Fruit fly (Drosophila melanogaster): Measurements from ENCODE around the gene Kaz.

The Kaz gene

DNA sequence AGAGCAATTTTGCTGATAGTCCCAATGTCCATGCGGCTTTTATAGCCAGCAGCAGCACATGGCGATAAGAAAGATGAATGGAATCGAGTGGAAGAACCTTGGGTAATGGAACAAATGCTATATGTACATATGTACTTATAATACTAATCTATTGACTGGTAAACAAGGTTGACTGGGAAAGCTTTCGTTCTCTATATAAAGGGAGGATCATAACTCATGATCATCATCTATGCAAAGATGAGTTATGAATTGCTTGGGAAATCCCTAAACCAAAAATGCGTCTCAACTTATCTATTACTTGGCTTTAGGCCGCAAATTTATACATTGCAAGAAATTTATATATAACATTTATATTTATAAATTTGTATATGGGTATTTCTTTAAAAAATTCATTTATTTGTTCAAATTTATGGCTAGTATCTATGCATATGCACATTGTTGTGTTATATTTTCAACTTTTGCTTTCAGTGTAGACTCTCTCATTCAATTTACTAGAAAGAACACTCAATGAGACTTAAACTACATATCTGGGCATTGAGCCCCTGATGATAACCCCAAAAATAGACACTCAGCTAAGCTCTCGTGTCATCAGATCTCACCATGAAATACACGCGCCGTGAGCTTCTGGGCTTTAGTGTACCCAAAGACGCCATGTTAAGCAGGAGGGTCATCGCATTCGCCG, 35.1 kb upstream of the Kaz start, which contains the start of the genes Srg1 and Elal (continued):
- TF ChIP-seq H15 (GFP tag; IDR thresholded peaks at IDR 0.05) = no peak
- no peak for TF ChIP-seq Fer1 (GFP tag; optimal IDR thresholded peaks at IDR 0.05)
- TF ChIP-seq chif (GFP tag; optimal IDR thresholded peaks at IDR 0.05) = no peak
- TF ChIP-seq cas (GFP tag; IDR thresholded peaks at IDR 0.05) = no peak
- peak; percentile 44 for TF ChIP-seq CG12391 (tag; optimal IDR thresholded peaks at IDR 0.05)
- TF ChIP-seq shn (GFP tag; optimal IDR thresholded peaks at IDR 0.05) = no peak
- no peak for TF ChIP-seq CG11696 (GFP tag; IDR thresholded peaks at IDR 0.05)
- peak; percentile 63 for TF ChIP-seq Med (GFP tag)
- no peak for TF ChIP-seq CG8281 (tag; optimal IDR thresholded peaks at IDR 0.05)
- TF ChIP-seq pzg (GFP tag; optimal IDR thresholded peaks at IDR 0.05) = no peak
- no peak for TF ChIP-seq sens-2 (GFP tag; IDR thresholded peaks at IDR 0.05)
- peak; percentile 14 for TF ChIP-seq Hmr (GFP tag; optimal IDR thresholded peaks at IDR 0.05)

DNA sequence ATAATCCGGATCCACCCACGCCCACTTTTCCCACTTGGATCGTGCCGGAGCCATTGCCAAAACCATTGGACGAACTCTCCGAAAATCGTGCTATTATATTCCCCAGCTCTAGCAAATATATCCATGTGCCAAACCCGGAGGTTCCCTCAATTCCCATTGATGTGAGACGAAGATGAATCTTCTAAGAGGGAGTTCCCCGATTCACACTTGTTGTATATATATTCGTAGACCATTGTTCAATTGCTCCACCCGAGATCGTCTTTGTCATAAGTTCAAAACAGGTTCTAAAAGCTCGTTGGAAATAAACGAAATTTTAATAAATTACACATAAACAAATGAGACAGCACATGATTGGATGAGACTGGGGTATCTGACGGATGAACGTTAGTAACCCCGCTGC, 34.1 kb upstream of the Kaz start:
- TF ChIP-seq Lhr (GFP tag; optimal IDR thresholded peaks at IDR 0.05) (no peak), sens (GFP tag) (peak; percentile 1)

DNA sequence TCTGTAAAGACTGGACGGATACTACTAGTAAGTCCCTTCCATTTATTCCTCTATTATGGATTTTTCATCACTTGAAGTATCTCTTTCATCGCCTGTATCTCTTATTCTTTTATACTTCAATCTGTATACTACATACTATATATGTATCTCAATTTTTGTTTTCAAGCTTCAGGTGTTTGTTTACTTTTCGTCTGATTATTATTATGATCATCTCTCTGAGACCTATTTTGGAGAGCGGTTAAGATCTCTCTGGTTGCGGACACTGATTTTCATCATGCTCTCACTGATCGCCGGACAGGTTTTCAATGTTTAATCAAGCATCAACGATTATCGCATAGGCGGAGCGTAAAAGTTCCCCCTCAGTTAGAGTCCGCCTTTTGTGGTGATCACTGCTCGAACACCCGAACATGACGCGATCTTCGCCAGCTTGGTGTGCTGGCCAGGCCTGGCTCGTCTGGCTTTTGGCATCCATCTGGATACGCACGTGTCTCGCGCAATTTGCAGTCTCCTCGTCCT, 32.9 kb upstream of the Kaz start, which contains the start of gene CG7016:
Gene CG7016, plus strand, starts transcription at position 358 of the 516 bp plus-strand sequence.
- TF ChIP-seq CG12071 (GFP tag; optimal IDR thresholded peaks at IDR 0.05) = no peak
- peak; percentile 42 to 63 for TF ChIP-seq Trl (optimal IDR thresholded peaks at IDR 0.05)
- TF ChIP-seq Trl (GFP tag; optimal IDR thresholded peaks at IDR 0.05) = no peak
- TF ChIP-seq Hr39 (optimal IDR thresholded peaks at IDR 0.05) = no peak
- TF ChIP-seq CTCF (GFP tag; optimal IDR thresholded peaks at IDR 0.05) = no peak
- TF ChIP-seq gt (GFP tag; IDR thresholded peaks at IDR 0.05) = no peak
- no peak for TF ChIP-seq CG7839 (tag; optimal IDR thresholded peaks at IDR 0.05)
- no peak for TF ChIP-seq lov (optimal IDR thresholded peaks at IDR 0.05)
- no peak for TF ChIP-seq lov (GFP tag; IDR thresholded peaks at IDR 0.05)
- TF ChIP-seq en (GFP tag; optimal IDR thresholded peaks at IDR 0.05) = no peak
- no peak for TF ChIP-seq CG9215 (GFP tag; IDR thresholded peaks at IDR 0.05)
- TF ChIP-seq exex (tag; optimal IDR thresholded peaks at IDR 0.05) = no peak
- TF ChIP-seq CG13894 (tag; optimal IDR thresholded peaks at IDR 0.05) = peak; percentile 79
- 0 out of 2 replicates have a peak, but pooled peaks have one; percentile 2 for TF ChIP-seq vvl (GFP tag; IDR thresholded peaks at IDR 0.05)
- no peak for TF ChIP-seq PHDP (tag; optimal IDR thresholded peaks at IDR 0.05)
- no peak for TF ChIP-seq chm (GFP tag; IDR thresholded peaks at IDR 0.05)
- no peak for TF ChIP-seq CG10565 (GFP tag; optimal IDR thresholded peaks at IDR 0.05)
- no peak for TF ChIP-seq trem (tag; optimal IDR thresholded peaks at IDR 0.05)
- TF ChIP-seq CG34422 (GFP tag; IDR thresholded peaks at IDR 0.05) = peak; percentile 12; the same call in 1 of the 3 replicates
- no peak for TF ChIP-seq HLH4C (GFP tag; IDR thresholded peaks at IDR 0.05; ENCODE audit: partially characterized antibody)
- no peak for TF ChIP-seq gcm2 (GFP tag; optimal IDR thresholded peaks at IDR 0.05)
- no peak for TF ChIP-seq CG10462 (GFP tag; optimal IDR thresholded peaks at IDR 0.05)
- no peak for TF ChIP-seq CG12236 (GFP tag; optimal IDR thresholded peaks at IDR 0.05)
- TF ChIP-seq CG17802 (tag; optimal IDR thresholded peaks at IDR 0.05) = no peak
- TF ChIP-seq CG34376 (GFP tag; optimal IDR thresholded peaks at IDR 0.05) = peak; percentile 62
- TF ChIP-seq BEAF-32 (GFP tag; optimal IDR thresholded peaks at IDR 0.05) = no peak
- TF ChIP-seq sens (GFP tag) = peak; percentile 58
- no peak for TF ChIP-seq pan (optimal IDR thresholded peaks at IDR 0.05)
- TF ChIP-seq pan (GFP tag; optimal IDR thresholded peaks at IDR 0.05 in 1 of 2, IDR thresholded peaks at IDR 0.05 in 1 of 2) = no peak
- no peak for TF ChIP-seq CG18764 (GFP tag; optimal IDR thresholded peaks at IDR 0.05)
- peak; percentile 57; the same call in 1 of the 4 replicates for TF ChIP-seq chinmo (GFP tag; IDR thresholded peaks at IDR 0.05; ENCODE audit: partially characterized antibody)
- TF ChIP-seq grn (GFP tag; optimal IDR thresholded peaks at IDR 0.05) = peak; percentile 13
- TF ChIP-seq p53 (GFP tag; optimal IDR thresholded peaks at IDR 0.05) = no peak
- TF ChIP-seq CG10147 (GFP tag; optimal IDR thresholded peaks at IDR 0.05) = no peak
- no peak for TF ChIP-seq pita (GFP tag; optimal IDR thresholded peaks at IDR 0.05)
- no peak for TF ChIP-seq CG18619 (GFP tag; optimal IDR thresholded peaks at IDR 0.05)

All from whole organism, embryonic.